Worm (Caenorhabditis elegans): ENCODE results near the gene frh-1.

The frh-1 gene

DNA sequence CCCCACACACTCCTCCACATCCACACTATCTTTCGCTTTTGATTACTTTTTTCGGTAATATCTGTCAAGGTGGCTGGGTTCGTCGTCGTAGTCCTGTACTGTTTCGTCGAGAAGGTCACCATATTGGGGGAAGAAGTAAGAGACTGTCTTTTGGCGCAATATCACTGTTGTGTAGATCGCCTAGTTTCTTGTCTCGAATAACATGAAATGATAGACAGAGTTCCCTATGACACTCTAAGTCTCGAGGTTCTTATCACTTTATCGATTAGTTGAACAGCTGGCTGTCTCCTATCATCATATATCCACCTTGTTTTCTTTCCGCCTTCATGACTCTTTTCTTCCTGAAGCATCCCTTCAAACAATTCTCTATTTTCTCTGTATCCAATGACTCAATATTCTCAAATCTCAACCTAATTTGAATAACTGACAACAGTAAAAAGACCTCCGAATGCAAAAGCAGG lies 16.8 kb downstream of the frh-1 start (continued):
- no peak for TF ChIP-seq F13H6.1 (tag; optimal IDR thresholded peaks at IDR 0.05)
- TF ChIP-seq mab-5 (tag; optimal IDR thresholded peaks at IDR 0.05), result no peak
- TF ChIP-seq aly-2 (tag; optimal IDR thresholded peaks at IDR 0.05), result no peak
- no peak for TF ChIP-seq nhr-6 (tag; optimal IDR thresholded peaks at IDR 0.05)

DNA sequence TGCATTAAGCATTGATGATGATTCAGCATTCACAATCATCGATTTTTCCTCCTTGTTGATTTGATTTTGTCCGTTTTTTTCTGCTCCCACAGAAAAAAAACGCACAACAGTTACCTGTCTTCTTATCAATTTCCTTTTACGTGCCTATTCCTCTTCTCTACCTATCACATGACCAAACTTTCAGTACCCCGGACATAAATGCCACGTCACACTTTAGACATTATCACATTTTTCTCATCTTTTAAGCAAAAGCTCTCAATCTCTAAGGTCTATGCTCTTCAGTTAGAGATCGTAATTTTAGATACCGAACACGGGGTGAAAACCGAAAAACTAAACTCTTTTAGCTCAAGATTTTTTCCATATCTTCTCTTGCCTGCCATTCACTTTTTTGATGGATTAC lies 18.8 kb downstream of the frh-1 start:
- TF ChIP-seq sma-9 (GFP tag; optimal IDR thresholded peaks at IDR 0.05) (peak; percentile 61), sma-9 (tag; optimal IDR thresholded peaks at IDR 0.05) (no peak), gmeb-1 (tag; optimal IDR thresholded peaks at IDR 0.05) (peak; percentile 48), crh-2 (tag; optimal IDR thresholded peaks at IDR 0.05) (peak; percentile 97), unc-62 (GFP tag; optimal IDR thresholded peaks at IDR 0.05) (no peak), fos-1 (tag; optimal IDR thresholded peaks at IDR 0.05) (peak; percentile 69), sem-4 (tag; optimal IDR thresholded peaks at IDR 0.05) (no peak), sma-3 (GFP tag; optimal IDR thresholded peaks at IDR 0.05) (peak; percentile 20)

DNA sequence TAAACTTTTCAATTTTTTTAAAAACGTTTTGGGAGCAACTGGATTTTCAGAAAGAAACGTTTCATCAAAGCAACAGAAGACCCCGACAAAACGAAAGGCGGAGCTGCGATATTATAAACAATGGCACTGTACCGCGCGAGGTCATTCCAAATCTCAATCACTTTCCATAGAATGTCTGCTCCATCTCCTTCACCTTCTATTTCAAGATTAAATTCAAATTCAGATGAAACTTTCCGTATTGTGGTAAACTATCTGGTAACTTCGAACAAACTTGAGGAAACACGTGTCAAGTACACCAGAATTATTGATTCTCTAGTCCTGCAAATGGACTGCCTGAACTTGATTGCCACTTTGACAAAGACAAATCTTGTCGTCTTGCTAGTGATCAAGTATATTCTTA lies 23.6 kb downstream of the frh-1 start, which contains the start of gene F28B12.6:
TSS of gene F28B12.6 (plus strand) at position 49 of the 400 bp plus-strand sequence.
- no peak for TF ChIP-seq nhr-10 (tag; optimal IDR thresholded peaks at IDR 0.05)
- TF ChIP-seq aly-2 (tag; optimal IDR thresholded peaks at IDR 0.05), result no peak
- no peak for TF ChIP-seq C34F6.9 (tag; optimal IDR thresholded peaks at IDR 0.05)
- peak; percentile 10 for TF ChIP-seq sma-3 (GFP tag; optimal IDR thresholded peaks at IDR 0.05)

DNA sequence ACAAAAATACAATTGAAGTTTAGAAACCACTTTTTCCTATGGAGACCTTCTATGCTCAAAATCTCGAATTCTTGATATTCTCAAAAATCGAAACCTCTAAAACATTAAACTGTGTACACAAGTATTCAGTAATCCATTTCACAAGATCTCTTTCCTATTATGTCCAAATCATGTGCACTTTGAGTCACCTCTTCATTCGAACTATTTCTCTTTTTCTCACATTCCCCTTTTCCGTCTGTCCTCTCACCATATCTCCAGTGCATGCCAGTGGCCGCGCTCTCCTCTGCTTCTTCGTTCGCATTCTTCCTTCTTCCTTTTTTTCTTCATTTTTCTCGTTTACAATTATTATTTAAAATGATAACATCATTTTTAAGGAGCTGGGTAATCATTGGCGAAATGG lies 25.4 kb downstream of the frh-1 start, which contains the start of gene F28B12.1:
TSS of gene F28B12.1 (plus strand) at position 335 of the 400 bp plus-strand sequence.
- no peak for TF ChIP-seq peb-1 (tag; optimal IDR thresholded peaks at IDR 0.05)
- no peak for TF ChIP-seq lin-13 (GFP tag; optimal IDR thresholded peaks at IDR 0.05)
- peak in 1 of 2 experiments; percentile 61 for TF ChIP-seq lsy-2 (tag; optimal IDR thresholded peaks at IDR 0.05)
- peak; percentile 40 for TF ChIP-seq unc-55 (GFP tag; optimal IDR thresholded peaks at IDR 0.05)
- TF ChIP-seq mab-5 (tag; optimal IDR thresholded peaks at IDR 0.05), result no peak
- TF ChIP-seq ztf-1 (GFP tag; conservative IDR thresholded peaks at IDR 0.05), result no peak
- TF ChIP-seq fos-1 (tag; optimal IDR thresholded peaks at IDR 0.05), result peak; percentile 23
- no peak for TF ChIP-seq nhr-10 (tag; optimal IDR thresholded peaks at IDR 0.05)
- no peak for TF ChIP-seq F13H6.1 (tag; optimal IDR thresholded peaks at IDR 0.05)
- TF ChIP-seq unc-39 (tag; optimal IDR thresholded peaks at IDR 0.05), result no peak
- TF ChIP-seq mbf-1 (tag; optimal IDR thresholded peaks at IDR 0.05), result no peak
- TF ChIP-seq nhr-23 (tag; optimal IDR thresholded peaks at IDR 0.05), result no peak
- TF ChIP-seq R02D3.7 (tag; optimal IDR thresholded peaks at IDR 0.05), result no peak
- no peak for TF ChIP-seq Y55F3AM.14 (GFP tag; optimal IDR thresholded peaks at IDR 0.05)
- TF ChIP-seq blmp-1 (tag; optimal IDR thresholded peaks at IDR 0.05; ENCODE audit: insufficient read depth), result no peak
- TF ChIP-seq egl-27 (tag; optimal IDR thresholded peaks at IDR 0.05), result no peak
- TF ChIP-seq ama-1 (optimal IDR thresholded peaks at IDR 0.05), result no peak
- TF ChIP-seq crh-2 (tag; optimal IDR thresholded peaks at IDR 0.05), result no peak
- TF ChIP-seq zag-1 (tag; optimal IDR thresholded peaks at IDR 0.05), result no peak
- no peak for TF ChIP-seq nhr-11 (tag; optimal IDR thresholded peaks at IDR 0.05)
- TF ChIP-seq sem-4 (tag; optimal IDR thresholded peaks at IDR 0.05), result no peak
- no peak for TF ChIP-seq lin-11 (tag; optimal IDR thresholded peaks at IDR 0.05)
- no peak for TF ChIP-seq ZK546.5 (tag; optimal IDR thresholded peaks at IDR 0.05)
- no peak for TF ChIP-seq elt-1 (tag; optimal IDR thresholded peaks at IDR 0.05)
- TF ChIP-seq nhr-6 (tag; optimal IDR thresholded peaks at IDR 0.05), result no peak
- TF ChIP-seq lin-39 (tag; optimal IDR thresholded peaks at IDR 0.05), result no peak
- no peak for TF ChIP-seq ceh-16 (tag; optimal IDR thresholded peaks at IDR 0.05)
- TF ChIP-seq nhr-25 (tag; optimal IDR thresholded peaks at IDR 0.05), result no peak
- TF ChIP-seq nhr-129 (tag; optimal IDR thresholded peaks at IDR 0.05), result peak; percentile 43
- TF ChIP-seq snpc-4 (tag; optimal IDR thresholded peaks at IDR 0.05), result no peak
- TF ChIP-seq alr-1 (tag; optimal IDR thresholded peaks at IDR 0.05), result no peak
- TF ChIP-seq dmd-4 (tag; optimal IDR thresholded peaks at IDR 0.05), result no peak
- no peak for TF ChIP-seq nhr-237 (tag; optimal IDR thresholded peaks at IDR 0.05)
- TF ChIP-seq C34F6.9 (tag; optimal IDR thresholded peaks at IDR 0.05), result peak; percentile 75
- no peak for TF ChIP-seq elt-3 (tag; optimal IDR thresholded peaks at IDR 0.05)
- no peak for TF ChIP-seq ztf-4 (tag; optimal IDR thresholded peaks at IDR 0.05)
- no peak for TF ChIP-seq aly-2 (tag; optimal IDR thresholded peaks at IDR 0.05)
- no peak for TF ChIP-seq unc-62 (GFP tag; optimal IDR thresholded peaks at IDR 0.05)
- TF ChIP-seq nhr-12 (tag; optimal IDR thresholded peaks at IDR 0.05), result no peak
